Worm (Caenorhabditis elegans) whole organism, midembryonic: ENCODE measurements around the gene C18H7.6.

Experiments used
- T22C8.4 ChIP-seq: fragments of 200-800 bp; sonication (Bioruptor generic); IDR thresholded peaks from 2 replicates; pipeline ENCODE4 v1.3.6; 2022; ENCODE audit warnings: missing genetic modification characterization, missing compliant biosample characterization
- cog-1 ChIP-seq: sonication (generic microtip); optimal IDR thresholded peaks from 2 replicates; lab custom pipeline; 2016; ENCODE audit warnings: missing genetic modification characterization, missing compliant biosample characterization
- flt-1 ChIP-seq: fragments of 200-800 bp; sonication (Bioruptor generic); IDR thresholded peaks from 2 replicates; pipeline ENCODE4 v1.3.6; 2022; ENCODE audit warnings: missing genetic modification characterization, missing compliant biosample characterization
- klf-2 ChIP-seq: fragments of 200-800 bp; sonication (Bioruptor generic); conservative IDR thresholded peaks from 2 replicates; pipeline ENCODE4 v1.3.6; 2022; ENCODE audit warnings: missing genetic modification reagents, missing genetic modification characterization, missing compliant biosample characterization
- med-1 ChIP-seq: sonication (generic microtip); optimal IDR thresholded peaks from 2 replicates; lab custom pipeline; 2017; ENCODE audit warnings: missing genetic modification characterization, mild to moderate bottlenecking, missing compliant biosample characterization, antibody characterized with exemption, missing genetic modification reagents; ENCODE audit not compliant: insufficient read depth
- ref-1 ChIP-seq: fragments of 200-800 bp; sonication (Bioruptor generic); conservative IDR thresholded peaks from 2 replicates; pipeline ENCODE4 v1.3.6; 2022; ENCODE audit warnings: missing genetic modification reagents, missing genetic modification characterization, missing compliant biosample characterization
- tab-1 ChIP-seq: fragments of 200-800 bp; sonication (Bioruptor generic); IDR thresholded peaks from 2 replicates; pipeline ENCODE4 v1.3.6; 2022; ENCODE audit warnings: missing genetic modification characterization, missing compliant biosample characterization
- ztf-23 ChIP-seq: fragments of 200-800 bp; sonication (Bioruptor generic); IDR thresholded peaks from 2 replicates; pipeline ENCODE4 v1.3.6; 2022; ENCODE audit warnings: missing genetic modification reagents, missing genetic modification characterization, missing compliant biosample characterization
- ztf-29 ChIP-seq: fragments of 200-800 bp; sonication (Bioruptor generic); IDR thresholded peaks from 2 replicates; pipeline ENCODE4 v1.3.6; 2022; ENCODE audit warnings: missing genetic modification reagents, missing genetic modification characterization, missing compliant biosample characterization

- TF ChIP-seq cog-1 (tag; lab: Kevin White, UChicago): no peak
- TF ChIP-seq flt-1 (GFP tag; lab: Robert Waterston, UW): no peak
- no peak for TF ChIP-seq T22C8.4 (GFP tag; lab: Robert Waterston, UW)
- TF ChIP-seq ztf-23 (GFP tag; lab: Robert Waterston, UW): no peak
- no peak for TF ChIP-seq med-1 (GFP tag; lab: Kevin White, UChicago)
- no peak for TF ChIP-seq ztf-29
- no peak for TF ChIP-seq klf-2 (GFP tag; lab: Robert Waterston, UW)
- no peak for TF ChIP-seq ref-1 (GFP tag; lab: Robert Waterston, UW)
- TF ChIP-seq tab-1 (GFP tag; lab: Robert Waterston, UW): no peak
These were observed 32.0 kb downstream of the C18H7.6 start for ce11 chrIV:560314-560713.
